5 fruit fly cellular contexts compared by ENCODE assay signal in the genomic region with DNA sequence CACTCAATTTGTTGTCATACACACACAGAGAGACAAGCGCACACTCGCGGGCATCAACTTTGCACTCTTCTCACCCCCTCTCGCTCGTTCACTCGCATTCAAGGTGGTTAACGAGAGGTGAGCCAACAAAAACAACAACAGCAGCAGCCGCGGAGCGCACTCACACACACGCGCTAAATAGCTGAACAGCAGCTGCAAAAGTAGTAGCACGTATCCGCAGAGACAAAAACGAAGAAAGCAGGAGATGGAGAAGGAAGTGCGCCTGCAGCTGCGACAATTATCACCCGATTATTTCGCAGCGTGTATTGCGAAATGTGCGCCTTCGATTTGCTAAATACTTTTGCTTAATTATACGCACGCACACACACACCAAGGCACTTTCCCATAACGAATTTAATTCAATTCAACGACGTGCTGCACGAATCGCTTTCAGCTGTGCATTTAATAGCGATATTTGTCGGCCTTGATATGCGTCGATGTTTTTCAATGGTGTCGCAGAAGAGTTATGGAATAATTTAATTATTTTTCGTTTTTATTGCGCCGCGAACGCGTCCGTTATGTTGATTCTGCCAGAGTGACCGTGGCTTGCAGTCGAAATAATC.
TF ChIP-seq lines count a peak whose summit lies in the region.

No protein-coding gene starts in this region.

- TF ChIP-seq CTCF in whole organism, embryonic (GFP tag; optimal IDR thresholded peaks at IDR 0.05; lab: Kevin White, UChicago), result no peak

TF ChIP-seq in whole organism, adult, 20 proteins besides CTCF, POLR2A, EP300 and RAD21 (continues in another document):
- TF ChIP-seq tj (GFP tag; optimal IDR thresholded peaks at IDR 0.05; lab: Kevin White, UChicago), result peak; percentile 6
- peak; percentile 18 for TF ChIP-seq CG12768 (GFP tag; optimal IDR thresholded peaks at IDR 0.05; lab: Kevin White, UChicago)
- TF ChIP-seq Mnt (GFP tag; optimal IDR thresholded peaks at IDR 0.05; lab: Kevin White, UChicago), result peak; percentile 78
- no peak for TF ChIP-seq CG5204 (GFP tag; optimal IDR thresholded peaks at IDR 0.05; lab: Kevin White, UChicago)
- peak; percentile 41 for TF ChIP-seq ovo (GFP tag; optimal IDR thresholded peaks at IDR 0.05; lab: Kevin White, UChicago)
- peak; percentile 11 for TF ChIP-seq CG33017 (tag; optimal IDR thresholded peaks at IDR 0.05; lab: Kevin White, UChicago)
- TF ChIP-seq CG14711 (tag; optimal IDR thresholded peaks at IDR 0.05; lab: Kevin White, UChicago), result peak; percentile 26
- TF ChIP-seq cic (GFP tag; optimal IDR thresholded peaks at IDR 0.05; lab: Kevin White, UChicago), result peak; percentile 55
- TF ChIP-seq CG7045 (GFP tag; optimal IDR thresholded peaks at IDR 0.05; lab: Kevin White, UChicago), result peak; percentile 61
- no peak for TF ChIP-seq kay (GFP tag; lab: Kevin White, UChicago; ENCODE audit: borderline replicate concordance)
- TF ChIP-seq pad (GFP tag; optimal IDR thresholded peaks at IDR 0.05; lab: Kevin White, UChicago), result peak; percentile 40
- peak; percentile 56 for TF ChIP-seq toe (GFP tag; optimal IDR thresholded peaks at IDR 0.05; lab: Kevin White, UChicago)
- TF ChIP-seq CG1620 (GFP tag; optimal IDR thresholded peaks at IDR 0.05; lab: Kevin White, UChicago), result peak; percentile 28
- no peak for TF ChIP-seq CG11617 (GFP tag; optimal IDR thresholded peaks at IDR 0.05; lab: Kevin White, UChicago)
- TF ChIP-seq Hr96 (GFP tag; optimal IDR thresholded peaks at IDR 0.05; lab: Kevin White, UChicago), result peak; percentile 29
- peak; percentile 54 for TF ChIP-seq CG7101 (tag; optimal IDR thresholded peaks at IDR 0.05; lab: Kevin White, UChicago)

TF ChIP-seq in whole organism, embryonic, 481 proteins besides CTCF, POLR2A, EP300 and RAD21 (continues in another document):
- no peak for TF ChIP-seq CG11247 (GFP tag; IDR thresholded peaks at IDR 0.05; lab: Robert Waterston, UW)
- TF ChIP-seq lab (GFP tag; optimal IDR thresholded peaks at IDR 0.05; lab: Kevin White, UChicago), result no peak
- no peak for TF ChIP-seq Hr39 (optimal IDR thresholded peaks at IDR 0.05; lab: Kevin White, UChicago)
- peak; percentile 19; the same call in 1 of the 3 replicates for TF ChIP-seq CG6791 (GFP tag; IDR thresholded peaks at IDR 0.05; lab: Robert Waterston, UW; ENCODE audit: partially characterized antibody)
- TF ChIP-seq NFAT (GFP tag; IDR thresholded peaks at IDR 0.05; lab: Robert Waterston, UW), result no peak
- TF ChIP-seq Sry-β (GFP tag; optimal IDR thresholded peaks at IDR 0.05; lab: Kevin White, UChicago), result no peak
- TF ChIP-seq Hr78 (GFP tag; optimal IDR thresholded peaks at IDR 0.05; lab: Kevin White, UChicago), result peak in 1 of 2 experiments; percentile 43
- peak in 1 of 2 experiments; percentile 4 for TF ChIP-seq bsh (GFP tag; optimal IDR thresholded peaks at IDR 0.05; lab: Kevin White, UChicago)
- no peak for TF ChIP-seq E2f1 (GFP tag; IDR thresholded peaks at IDR 0.05; lab: Robert Waterston, UW)
- TF ChIP-seq sens (GFP tag; lab: Kevin White, UChicago), result peak; percentile 68
- TF ChIP-seq CG15696 (tag; optimal IDR thresholded peaks at IDR 0.05; lab: Kevin White, UChicago), result no peak
- TF ChIP-seq Taf1 (GFP tag; IDR thresholded peaks at IDR 0.05; lab: Robert Waterston, UW), result no peak
- peak; percentile 21 for TF ChIP-seq CG9817 (tag; optimal IDR thresholded peaks at IDR 0.05; lab: Kevin White, UChicago)
- peak; percentile 18 for TF ChIP-seq pnt (GFP tag; optimal IDR thresholded peaks at IDR 0.05; lab: Kevin White, UChicago)
- no peak for TF ChIP-seq btn (GFP tag; optimal IDR thresholded peaks at IDR 0.05; lab: Kevin White, UChicago)
- TF ChIP-seq CG10462 (GFP tag; optimal IDR thresholded peaks at IDR 0.05; lab: Kevin White, UChicago), result no peak
- TF ChIP-seq CG6854 (GFP tag; optimal IDR thresholded peaks at IDR 0.05; lab: Kevin White, UChicago), result peak; percentile 42

TF ChIP-seq in whole organism, prepupa, 60 proteins besides CTCF, POLR2A, EP300 and RAD21 (continues in another document):
- TF ChIP-seq CG1621 (tag; optimal IDR thresholded peaks at IDR 0.05; lab: Kevin White, UChicago) (no peak), Hr39 (GFP tag; optimal IDR thresholded peaks at IDR 0.05; lab: Kevin White, UChicago) (peak; percentile 37), Sox14 (GFP tag; optimal IDR thresholded peaks at IDR 0.05; lab: Kevin White, UChicago) (peak; percentile 38), Eip75B (GFP tag; optimal IDR thresholded peaks at IDR 0.05; lab: Kevin White, UChicago) (no peak), spab (GFP tag; optimal IDR thresholded peaks at IDR 0.05; lab: Kevin White, UChicago) (no peak), CG9139 (GFP tag; optimal IDR thresholded peaks at IDR 0.05; lab: Kevin White, UChicago) (peak; percentile 36), salr (GFP tag; optimal IDR thresholded peaks at IDR 0.05; lab: Kevin White, UChicago) (no peak), CG6276 (GFP tag; optimal IDR thresholded peaks at IDR 0.05; lab: Kevin White, UChicago) (peak; percentile 46), dsx (GFP tag; optimal IDR thresholded peaks at IDR 0.05; lab: Kevin White, UChicago; ENCODE audit: poor library complexity, severe bottlenecking) (no peak), svp (GFP tag; lab: Kevin White, UChicago) (peak; percentile 70), vri (GFP tag; optimal IDR thresholded peaks at IDR 0.05; lab: Kevin White, UChicago) (peak; percentile 51), Eip78C (GFP tag; lab: Kevin White, UChicago) (peak; percentile 83), achi (GFP tag; optimal IDR thresholded peaks at IDR 0.05; lab: Kevin White, UChicago) (peak; percentile 19), CG6854 (GFP tag; optimal IDR thresholded peaks at IDR 0.05; lab: Kevin White, UChicago) (no peak), cyc (GFP tag; optimal IDR thresholded peaks at IDR 0.05; lab: Kevin White, UChicago) (peak; percentile 12), CG11762 (GFP tag; optimal IDR thresholded peaks at IDR 0.05; lab: Kevin White, UChicago; ENCODE audit: insufficient read depth) (no peak), CG4318 (GFP tag; optimal IDR thresholded peaks at IDR 0.05; lab: Kevin White, UChicago) (no peak), CG16779 (tag; optimal IDR thresholded peaks at IDR 0.05; lab: Kevin White, UChicago) (peak; percentile 28)

TF ChIP-seq in whole organism, pupa, 21 proteins besides CTCF, POLR2A, EP300 and RAD21:
- TF ChIP-seq CG9948 (tag; optimal IDR thresholded peaks at IDR 0.05; lab: Kevin White, UChicago), result no peak
- peak; percentile 9 for TF ChIP-seq Pif1A (GFP tag; optimal IDR thresholded peaks at IDR 0.05; lab: Kevin White, UChicago)
- peak; percentile 70 for TF ChIP-seq Ets98B (GFP tag; IDR thresholded peaks at IDR 0.05; lab: Robert Waterston, UW)
- TF ChIP-seq rn (GFP tag; IDR thresholded peaks at IDR 0.05; lab: Robert Waterston, UW), result no peak
- TF ChIP-seq CG12605 (GFP tag; IDR thresholded peaks at IDR 0.05; lab: Robert Waterston, UW), result 0 out of 2 replicates have a peak, but pooled peaks have one; percentile 18
- peak; percentile 74 for TF ChIP-seq Pif1B (GFP tag; optimal IDR thresholded peaks at IDR 0.05; lab: Kevin White, UChicago)
- peak; percentile 64 for TF ChIP-seq EcR (GFP tag; optimal IDR thresholded peaks at IDR 0.05; lab: Kevin White, UChicago)
- peak; percentile 75 for TF ChIP-seq CG8159 (tag; optimal IDR thresholded peaks at IDR 0.05; lab: Kevin White, UChicago)
- TF ChIP-seq CG14655 (GFP tag; optimal IDR thresholded peaks at IDR 0.05; lab: Kevin White, UChicago), result no peak
- peak; percentile 2 for TF ChIP-seq CG15710 (tag; optimal IDR thresholded peaks at IDR 0.05; lab: Kevin White, UChicago)
- TF ChIP-seq CG13204 (GFP tag; optimal IDR thresholded peaks at IDR 0.05; lab: Kevin White, UChicago), result peak; percentile 61
- peak; percentile 63; the same call in 1 of the 2 replicates for TF ChIP-seq CG32121 (GFP tag; IDR thresholded peaks at IDR 0.05; lab: Robert Waterston, UW)
- peak; percentile 42; the same call in 1 of the 3 replicates for TF ChIP-seq CG4496 (GFP tag; IDR thresholded peaks at IDR 0.05; lab: Robert Waterston, UW)

TF ChIP-seq in whole organism, wandering third instar larva, 38 proteins besides CTCF, POLR2A, EP300 and RAD21 (continues in another document):
- TF ChIP-seq tai (GFP tag; optimal IDR thresholded peaks at IDR 0.05; lab: Kevin White, UChicago) (no peak), GATAd (GFP tag; optimal IDR thresholded peaks at IDR 0.05; lab: Kevin White, UChicago) (peak; percentile 2), woc (GFP tag; optimal IDR thresholded peaks at IDR 0.05; lab: Kevin White, UChicago) (no peak), Mio (GFP tag; optimal IDR thresholded peaks at IDR 0.05; lab: Kevin White, UChicago) (peak; percentile 63), dl (GFP tag; optimal IDR thresholded peaks at IDR 0.05; lab: Kevin White, UChicago; ENCODE audit: insufficient read depth in 1 of 2, partially characterized antibody in 2 of 2) (peak in 1 of 2 experiments; percentile 29), Hnf4 (GFP tag; optimal IDR thresholded peaks at IDR 0.05; lab: Kevin White, UChicago) (peak; percentile 58), dmrt93B (GFP tag; optimal IDR thresholded peaks at IDR 0.05; lab: Kevin White, UChicago) (no peak), rgr (GFP tag; optimal IDR thresholded peaks at IDR 0.05; lab: Kevin White, UChicago) (peak; percentile 59), CG9705 (GFP tag; optimal IDR thresholded peaks at IDR 0.05; lab: Kevin White, UChicago) (no peak), dsf (GFP tag; optimal IDR thresholded peaks at IDR 0.05; lab: Kevin White, UChicago; ENCODE audit: borderline replicate concordance) (no peak), usp (GFP tag; optimal IDR thresholded peaks at IDR 0.05; lab: Kevin White, UChicago) (no peak), psq (GFP tag; optimal IDR thresholded peaks at IDR 0.05; lab: Kevin White, UChicago) (peak; percentile 6), CG32264 (GFP tag; optimal IDR thresholded peaks at IDR 0.05; lab: Kevin White, UChicago) (no peak), sv (GFP tag; optimal IDR thresholded peaks at IDR 0.05; lab: Kevin White, UChicago) (no peak), Dif (GFP tag; optimal IDR thresholded peaks at IDR 0.05; lab: Kevin White, UChicago; ENCODE audit: partially characterized antibody) (peak; percentile 42), N (GFP tag; optimal IDR thresholded peaks at IDR 0.05; lab: Kevin White, UChicago) (no peak), OdsH (GFP tag; optimal IDR thresholded peaks at IDR 0.05; lab: Kevin White, UChicago) (peak; percentile 32), fru (GFP tag; optimal IDR thresholded peaks at IDR 0.05; lab: Kevin White, UChicago) (peak; percentile 23), pan (optimal IDR thresholded peaks at IDR 0.05; lab: Kevin White, UChicago) (no peak), Rel (GFP tag; optimal IDR thresholded peaks at IDR 0.05; lab: Kevin White, UChicago) (peak; percentile 68), Rel (tag; optimal IDR thresholded peaks at IDR 0.05; lab: Kevin White, UChicago) (peak; percentile 10), Myc (optimal IDR thresholded peaks at IDR 0.05; lab: Kevin White, UChicago) (no peak), sage (GFP tag; optimal IDR thresholded peaks at IDR 0.05; lab: Kevin White, UChicago) (peak; percentile 34), Hr78 (GFP tag; optimal IDR thresholded peaks at IDR 0.05; lab: Kevin White, UChicago) (no peak), HLH106 (tag; optimal IDR thresholded peaks at IDR 0.05; lab: Kevin White, UChicago) (peak; percentile 27), Jra (GFP tag; optimal IDR thresholded peaks at IDR 0.05; lab: Kevin White, UChicago) (peak; percentile 87)
